Fruit fly (Drosophila melanogaster): ENCODE measurements around the gene Or85f.

Gene Or85f

DNA sequence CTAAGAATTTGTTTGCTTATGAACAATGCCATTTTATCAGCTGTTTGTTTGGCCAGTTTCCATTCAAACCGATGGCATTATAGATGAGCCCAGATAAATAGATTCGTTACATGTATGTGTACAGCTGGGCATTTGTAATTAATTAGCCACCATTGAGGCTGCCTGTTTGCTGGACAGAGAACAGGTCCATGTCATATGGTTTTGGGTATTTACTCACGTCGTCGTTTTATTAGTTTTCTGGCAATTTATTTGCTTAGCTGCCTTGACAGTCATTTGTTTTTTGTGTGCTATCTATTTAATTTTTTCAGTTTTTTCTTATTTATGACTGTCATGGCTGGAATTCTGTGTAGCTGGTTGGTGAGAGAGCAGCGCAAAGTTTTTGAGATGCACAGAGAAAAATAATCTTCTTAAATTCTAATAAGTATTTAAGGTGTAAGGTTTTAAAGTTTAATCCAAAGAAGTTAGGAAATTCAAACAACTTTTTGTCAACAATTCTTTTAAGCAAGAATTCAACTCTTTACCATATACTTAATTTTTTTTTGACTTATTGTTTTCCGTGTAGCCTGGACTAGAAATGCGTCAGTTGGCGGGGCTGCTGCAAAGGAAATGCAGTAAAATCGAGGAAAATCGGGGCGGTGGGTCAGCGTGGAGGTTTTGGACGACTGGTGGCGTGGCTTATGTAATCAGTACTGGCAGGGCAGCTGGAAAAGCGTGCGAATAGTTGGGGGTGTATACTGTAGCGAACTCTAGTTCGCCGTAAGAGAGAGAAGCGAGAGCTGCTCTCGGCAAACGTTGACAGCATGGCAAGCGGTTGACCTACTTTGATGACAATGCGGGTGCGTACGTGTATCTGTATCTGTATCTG is 36.8 kb downstream of the Or85f start (continued):
- no peak for TF ChIP-seq HLHmδ (GFP tag; optimal IDR thresholded peaks at IDR 0.05)
- TF ChIP-seq Ssrp (tag; optimal IDR thresholded peaks at IDR 0.05): peak; percentile 83
- TF ChIP-seq fd96Cb (tag; optimal IDR thresholded peaks at IDR 0.05): peak; percentile 87
- no peak for TF ChIP-seq Dfd (GFP tag; optimal IDR thresholded peaks at IDR 0.05)
- peak; percentile 95 for TF ChIP-seq vvl (GFP tag; IDR thresholded peaks at IDR 0.05)
- peak; percentile 78 for TF ChIP-seq maf-S (GFP tag; optimal IDR thresholded peaks at IDR 0.05)
- TF ChIP-seq CG3281 (GFP tag; optimal IDR thresholded peaks at IDR 0.05): peak; percentile 87
- TF ChIP-seq CG14965 (GFP tag; optimal IDR thresholded peaks at IDR 0.05; ENCODE audit: borderline replicate concordance): no peak
- TF ChIP-seq ssp (GFP tag; IDR thresholded peaks at IDR 0.05): peak; percentile 75
- TF ChIP-seq Hsf (GFP tag; optimal IDR thresholded peaks at IDR 0.05): peak; percentile 84
- peak; percentile 57; the same call in 1 of the 2 replicates for TF ChIP-seq sim (GFP tag; IDR thresholded peaks at IDR 0.05)
- TF ChIP-seq CG15479 (GFP tag; optimal IDR thresholded peaks at IDR 0.05): no peak
- TF ChIP-seq klu (GFP tag; IDR thresholded peaks at IDR 0.05): peak; percentile 75
- peak; percentile 80 for TF ChIP-seq chn (GFP tag; optimal IDR thresholded peaks at IDR 0.05)
- peak; percentile 82 for TF ChIP-seq CG4820 (GFP tag; optimal IDR thresholded peaks at IDR 0.05)
- TF ChIP-seq CG10543 (GFP tag; optimal IDR thresholded peaks at IDR 0.05): peak; percentile 61
- peak; percentile 71 for TF ChIP-seq Mad (GFP tag; optimal IDR thresholded peaks at IDR 0.05)
- peak; percentile 45 for TF ChIP-seq HmgD (GFP tag; optimal IDR thresholded peaks at IDR 0.05)
- TF ChIP-seq CG11723 (GFP tag; optimal IDR thresholded peaks at IDR 0.05): peak; percentile 75
- peak; percentile 89 for TF ChIP-seq CG31441 (GFP tag; IDR thresholded peaks at IDR 0.05)
- TF ChIP-seq twi (tag; optimal IDR thresholded peaks at IDR 0.05): peak; percentile 44
- no peak for TF ChIP-seq Sin3A (optimal IDR thresholded peaks at IDR 0.05)
- peak; percentile 36 for TF ChIP-seq zf30C (GFP tag; optimal IDR thresholded peaks at IDR 0.05)
- TF ChIP-seq knrl (GFP tag; IDR thresholded peaks at IDR 0.05; ENCODE audit: partially characterized antibody): no peak
- no peak for TF ChIP-seq fd102C (GFP tag; optimal IDR thresholded peaks at IDR 0.05)
- peak; percentile 94 for TF ChIP-seq gem (tag; optimal IDR thresholded peaks at IDR 0.05)
- peak; percentile 78 for TF ChIP-seq CG9215 (GFP tag; IDR thresholded peaks at IDR 0.05)

DNA sequence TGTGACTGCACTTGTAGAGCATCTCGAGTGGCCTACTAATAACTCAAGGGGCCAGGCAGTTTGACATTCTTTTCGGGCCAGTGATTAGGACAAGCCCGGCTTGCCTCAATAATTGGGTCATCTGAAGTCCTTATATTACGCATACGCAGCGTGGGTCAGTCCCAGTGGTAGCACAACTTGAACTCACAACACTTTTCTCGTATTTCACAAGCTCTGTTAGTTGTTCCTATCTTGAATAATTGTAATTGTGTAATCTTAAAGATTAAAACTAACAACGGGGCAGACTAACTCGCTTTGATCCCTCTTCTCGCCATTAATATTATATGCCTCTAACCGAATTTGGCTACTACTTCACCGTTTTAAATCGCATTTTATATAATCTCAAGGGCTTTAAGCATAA is 37.9 kb downstream of the Or85f start:
- TF ChIP-seq exex (tag; optimal IDR thresholded peaks at IDR 0.05) (no peak), sens (GFP tag) (peak; percentile 53), Ets65A (GFP tag) (peak; percentile 78)

DNA sequence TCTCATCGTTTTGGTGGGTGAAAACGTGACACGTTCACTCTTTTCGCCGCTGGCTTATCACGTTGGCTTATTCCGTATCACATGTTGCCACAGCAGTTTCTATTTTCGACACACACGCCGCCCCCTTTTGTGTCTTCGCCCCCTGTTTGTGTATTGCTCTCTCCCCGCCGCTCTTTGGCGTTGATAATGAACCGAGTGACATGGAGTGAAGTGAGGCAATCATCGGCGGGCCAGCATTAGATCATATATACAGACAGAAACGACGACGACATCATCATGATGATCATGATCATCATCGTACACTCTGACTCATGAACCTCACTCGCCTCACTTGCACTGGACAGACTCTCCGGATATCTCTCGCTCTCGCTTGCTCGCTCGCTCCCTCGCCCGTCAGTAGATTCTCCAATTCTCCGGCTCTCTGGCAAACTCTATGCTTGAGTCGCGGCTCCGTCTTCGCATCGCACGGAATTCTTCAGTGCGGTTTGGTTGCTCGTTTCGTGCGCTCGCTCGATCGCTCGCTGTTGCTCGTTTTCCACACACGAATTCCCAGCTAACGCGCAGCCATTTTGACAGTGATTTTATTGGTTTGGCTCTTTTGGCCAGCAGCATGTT is 38.5 kb downstream of the Or85f start:
- TF ChIP-seq CG14965 (GFP tag; optimal IDR thresholded peaks at IDR 0.05; ENCODE audit: borderline replicate concordance): no peak
- TF ChIP-seq Stat92E (GFP tag; optimal IDR thresholded peaks at IDR 0.05): no peak
- 0 out of 3 replicates have a peak, but pooled peaks have one; percentile 15 for TF ChIP-seq zfh1 (GFP tag; IDR thresholded peaks at IDR 0.05)
- TF ChIP-seq CG10321 (GFP tag; IDR thresholded peaks at IDR 0.05): no peak
- TF ChIP-seq fru (optimal IDR thresholded peaks at IDR 0.05): no peak
- TF ChIP-seq Fer1 (GFP tag; optimal IDR thresholded peaks at IDR 0.05): peak; percentile 47
- no peak for TF ChIP-seq bcd (GFP tag; optimal IDR thresholded peaks at IDR 0.05)
- TF ChIP-seq CG2678 (tag; optimal IDR thresholded peaks at IDR 0.05): peak; percentile 5
- no peak; the same call in 1 of the 2 replicates for TF ChIP-seq onecut (GFP tag; IDR thresholded peaks at IDR 0.05)
- TF ChIP-seq unc-4 (GFP tag; IDR thresholded peaks at IDR 0.05; ENCODE audit: partially characterized antibody): 0 out of 2 replicates have a peak, but pooled peaks have one; percentile 43
- peak; percentile 15 for TF ChIP-seq NK7.1 (GFP tag; optimal IDR thresholded peaks at IDR 0.05)
- TF ChIP-seq Oli (tag; optimal IDR thresholded peaks at IDR 0.05): no peak
- TF ChIP-seq mirr (GFP tag; optimal IDR thresholded peaks at IDR 0.05): peak; percentile 78
- no peak for TF ChIP-seq otp (GFP tag; IDR thresholded peaks at IDR 0.05)
- TF ChIP-seq Camta (GFP tag; optimal IDR thresholded peaks at IDR 0.05): no peak
- TF ChIP-seq CG14441 (GFP tag; IDR thresholded peaks at IDR 0.05): no peak
- no peak for TF ChIP-seq mam (GFP tag; optimal IDR thresholded peaks at IDR 0.05)
- peak; percentile 86 for TF ChIP-seq sug (tag; optimal IDR thresholded peaks at IDR 0.05)
- no peak for TF ChIP-seq CG2875 (GFP tag; optimal IDR thresholded peaks at IDR 0.05)
